Worm (Caenorhabditis elegans) whole organism, L1 larva: ENCODE results near the gene F09A5.3.

Source experiments
- C04F5.9 ChIP-seq: sonication (generic microtip); optimal IDR thresholded peaks from 2 replicates; lab custom pipeline; 2016; ENCODE audit warnings: missing genetic modification characterization, missing compliant biosample characterization
- F16B12.6 ChIP-seq: fragments of 150-350 bp; optimal IDR thresholded peaks from 2 replicates; lab custom pipeline; 2014; ENCODE audit warnings: missing biosample characterization, missing genetic modification characterization
- aly-2 ChIP-seq: fragments of 150-350 bp; optimal IDR thresholded peaks from 2 replicates; lab custom pipeline; 2014; ENCODE audit warnings: missing biosample characterization, missing genetic modification characterization
- ama-1 ChIP-seq: fragments of 150-350 bp; optimal IDR thresholded peaks from 2 replicates; lab custom pipeline; 2014
- blmp-1 ChIP-seq: fragments of 150-350 bp; optimal IDR thresholded peaks from 2 replicates; lab custom pipeline; 2014; ENCODE audit warnings: missing biosample characterization, missing genetic modification characterization
- ceh-63 ChIP-seq: fragments of 200-800 bp; sonication (Bioruptor generic); optimal IDR thresholded peaks from 2 replicates; lab custom pipeline; 2018; ENCODE audit warnings: mild to moderate bottlenecking, missing genetic modification characterization, missing compliant biosample characterization
- ces-1 ChIP-seq: fragments of 150-350 bp; optimal IDR thresholded peaks from 2 replicates; lab custom pipeline; 2014; ENCODE audit warnings: missing biosample characterization, missing genetic modification reagents, missing genetic modification characterization
- efl-1 ChIP-seq, 4 experiments: fragments of 150-350 bp; optimal IDR thresholded peaks in 3 of 4; peaks in 1 of 4; 1 replicate in 1 of 4; 2 replicates in 3 of 4; lab custom pipeline; 2014; ENCODE audit warnings: missing biosample characterization in 2 of 4, missing genetic modification characterization in 2 of 4, missing genetic modification reagents in 2 of 4
- efl-3 ChIP-seq: fragments of 200-800 bp; sonication (Bioruptor generic); optimal IDR thresholded peaks from 2 replicates; lab custom pipeline; 2018; ENCODE audit warnings: mild to moderate bottlenecking, missing genetic modification characterization, missing compliant biosample characterization
- egl-27 ChIP-seq, 2 experiments: fragments of 150-350 bp in 1 of 2; sonication (generic microtip); optimal IDR thresholded peaks; 3 replicates each; lab custom pipeline; 2017 to 2018; ENCODE audit warnings: missing biosample characterization in 2 of 2, missing genetic modification characterization in 2 of 2, missing genetic modification reagents in 2 of 2
- elt-2 ChIP-seq: sonication (generic microtip); optimal IDR thresholded peaks from 2 replicates; lab custom pipeline; 2016; ENCODE audit warnings: missing genetic modification characterization, mild to moderate bottlenecking, inconsistent platforms, missing compliant biosample characterization, missing genetic modification reagents
- elt-3 ChIP-seq, 6 experiments: fragments of 150-350 bp in 1 of 6; sonication (generic microtip); optimal IDR thresholded peaks; 2 replicates each; lab custom pipeline; 2017 to 2018; ENCODE audit warnings: missing biosample characterization in 6 of 6, missing genetic modification characterization in 6 of 6, inconsistent platforms in 1 of 6
- fkh-4 ChIP-seq: sonication (generic microtip); optimal IDR thresholded peaks from 2 replicates; lab custom pipeline; 2016; ENCODE audit warnings: missing compliant biosample characterization, missing genetic modification characterization, borderline replicate concordance
- grh-1 ChIP-seq: fragments of 200-800 bp; sonication (Bioruptor generic); IDR thresholded peaks from 2 replicates; pipeline ENCODE4 v1.3.6; 2022; ENCODE audit warnings: missing genetic modification reagents, missing genetic modification characterization, missing compliant biosample characterization
- lin-14 ChIP-seq: fragments of 200-800 bp; sonication (Bioruptor generic); optimal IDR thresholded peaks from 2 replicates; lab custom pipeline; 2018; ENCODE audit warnings: mild to moderate bottlenecking, missing genetic modification characterization, moderate library complexity, missing compliant biosample characterization
- lin-15B ChIP-seq: fragments of 150-350 bp; sonication (generic microtip); optimal IDR thresholded peaks from 3 replicates; lab custom pipeline; 2014; ENCODE audit warnings: missing biosample characterization, missing genetic modification characterization
- lin-35 ChIP-seq, 2 experiments: fragments of 150-350 bp; optimal IDR thresholded peaks; 2 replicates each; lab custom pipeline; 2014; ENCODE audit warnings: missing biosample characterization in 2 of 2, missing genetic modification characterization in 2 of 2, missing genetic modification reagents in 2 of 2
- lin-39 ChIP-seq: fragments of 150-350 bp; optimal IDR thresholded peaks from 2 replicates; lab custom pipeline; 2014; ENCODE audit warnings: missing biosample characterization, missing genetic modification reagents, missing genetic modification characterization
- lir-3 ChIP-seq: sonication (generic microtip); optimal IDR thresholded peaks from 2 replicates; lab custom pipeline; 2016; ENCODE audit warnings: mild to moderate bottlenecking, missing genetic modification characterization, moderate library complexity, missing compliant biosample characterization; ENCODE audit not compliant: poor library complexity
- mef-2 ChIP-seq: fragments of 150-350 bp; optimal IDR thresholded peaks from 2 replicates; lab custom pipeline; 2014; ENCODE audit warnings: missing biosample characterization, missing genetic modification characterization
- nhr-20 ChIP-seq: sonication (generic microtip); optimal IDR thresholded peaks from 2 replicates; lab custom pipeline; 2016; ENCODE audit warnings: mild to moderate bottlenecking, missing genetic modification characterization, missing compliant biosample characterization
- nhr-28 ChIP-seq: fragments of 150-350 bp; optimal IDR thresholded peaks from 2 replicates; lab custom pipeline; 2014; ENCODE audit warnings: missing biosample characterization, missing genetic modification characterization
- nhr-71 ChIP-seq: sonication (generic microtip); optimal IDR thresholded peaks from 2 replicates; lab custom pipeline; 2016; ENCODE audit warnings: mild to moderate bottlenecking, missing genetic modification characterization, moderate library complexity, missing compliant biosample characterization
- nhr-76 ChIP-seq: sonication (generic microtip); optimal IDR thresholded peaks from 2 replicates; lab custom pipeline; 2017; ENCODE audit warnings: missing biosample characterization, missing genetic modification characterization
- nhr-77 ChIP-seq: fragments of 150-350 bp; optimal IDR thresholded peaks from 2 replicates; lab custom pipeline; 2014; ENCODE audit warnings: missing biosample characterization, missing genetic modification characterization
- nhr-85 ChIP-seq: sonication (generic microtip); peaks from one replicate; lab custom pipeline; 2016; ENCODE audit warnings: missing genetic modification characterization, inconsistent platforms, missing compliant biosample characterization
- nhr-90 ChIP-seq: sonication (generic microtip); optimal IDR thresholded peaks from 2 replicates; lab custom pipeline; 2016; ENCODE audit warnings: mild to moderate bottlenecking, missing genetic modification characterization, missing compliant biosample characterization; ENCODE audit not compliant: poor library complexity
- snu-23 ChIP-seq: sonication (generic microtip); optimal IDR thresholded peaks from 2 replicates; lab custom pipeline; 2016; ENCODE audit warnings: missing genetic modification characterization, missing compliant biosample characterization
- tbx-2 ChIP-seq: sonication (generic microtip); optimal IDR thresholded peaks from 2 replicates; lab custom pipeline; 2016; ENCODE audit warnings: missing genetic modification characterization, missing compliant biosample characterization
- unc-130 ChIP-seq: fragments of 150-350 bp; optimal IDR thresholded peaks from 2 replicates; lab custom pipeline; 2017; ENCODE audit warnings: missing biosample characterization, missing genetic modification characterization, inconsistent platforms
- unc-30 ChIP-seq: sonication (generic microtip); optimal IDR thresholded peaks from 2 replicates; lab custom pipeline; 2017; ENCODE audit warnings: missing biosample characterization, missing genetic modification characterization
- unc-86 ChIP-seq: sonication (generic microtip); optimal IDR thresholded peaks from 2 replicates; lab custom pipeline; 2016; ENCODE audit warnings: missing genetic modification characterization, missing compliant biosample characterization
- unc-98 ChIP-seq: fragments of 200-800 bp; sonication (Bioruptor generic); IDR thresholded peaks from 2 replicates; pipeline ENCODE4 v1.3.6; 2022; ENCODE audit warnings: missing genetic modification characterization, missing compliant biosample characterization
- ztf-11 ChIP-seq, 2 experiments: sonication (generic microtip); optimal IDR thresholded peaks; 2 replicates each; lab custom pipeline; 2016 to 2017; ENCODE audit warnings: missing genetic modification characterization in 2 of 2, missing biosample characterization in 1 of 2, missing compliant biosample characterization in 1 of 2

F09A5.3 gene

ce11 chrX:13158487-13158886 is 17.1 kb downstream of the F09A5.3 start:
- no peak for TF ChIP-seq ama-1 (lab: Kevin White, UChicago)
- peak; percentile 11 for TF ChIP-seq lin-14

DNA sequence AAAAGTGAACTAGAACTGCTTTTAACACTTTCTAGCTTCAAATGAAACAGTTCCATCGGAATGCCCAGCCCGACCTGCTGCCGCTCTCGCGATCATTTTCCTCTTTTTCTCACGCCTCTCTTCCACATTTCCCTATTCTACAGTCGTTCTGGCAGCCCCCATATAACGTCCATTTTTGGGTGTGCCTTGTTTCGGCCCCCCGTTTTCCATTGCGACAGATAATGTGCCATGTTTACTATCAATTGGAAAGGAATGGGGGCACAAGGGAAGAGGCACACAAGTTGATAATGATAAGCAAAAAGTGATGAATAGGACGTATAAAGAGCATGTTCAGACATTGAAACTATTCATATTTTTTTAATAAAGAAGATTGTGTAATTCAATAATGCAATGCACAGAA is 17.6 kb downstream of the F09A5.3 start:
- no peak for TF ChIP-seq C04F5.9 (tag; lab: Kevin White, UChicago)
- TF ChIP-seq unc-86 (tag; lab: Kevin White, UChicago), result no peak
- no peak for TF ChIP-seq mef-2 (tag; lab: Kevin White, UChicago)
- no peak for TF ChIP-seq fkh-4 (tag; lab: Kevin White, UChicago)
- TF ChIP-seq ztf-11 (tag; optimal IDR thresholded peaks at IDR 0.05; lab: Kevin White, UChicago), result peak in 1 of 2 experiments; percentile 4
- TF ChIP-seq elt-3 (tag; optimal IDR thresholded peaks at IDR 0.05; lab: Kevin White, UChicago), result peak in 1 of 6 experiments; percentile 1
- peak; percentile 30 for TF ChIP-seq nhr-90 (tag; lab: Kevin White, UChicago)
- TF ChIP-seq egl-27 (tag; optimal IDR thresholded peaks at IDR 0.05; lab: Kevin White, UChicago), result no peak
- no peak for TF ChIP-seq unc-30 (tag; lab: Kevin White, UChicago)
- TF ChIP-seq lin-39 (tag; lab: Kevin White, UChicago), result no peak
- TF ChIP-seq lin-35 (GFP tag; optimal IDR thresholded peaks at IDR 0.05; lab: Kevin White, UChicago), result peak in 1 of 2 experiments; percentile 53
- TF ChIP-seq lin-15B (tag; lab: Kevin White, UChicago), result no peak
- no peak for TF ChIP-seq ama-1 (lab: Kevin White, UChicago)
- peak; percentile 2 for TF ChIP-seq snu-23 (GFP tag; lab: Kevin White, UChicago)
- no peak for TF ChIP-seq lir-3 (tag; lab: Kevin White, UChicago)
- peak; percentile 55 for TF ChIP-seq lin-14
- peak; percentile 19 for TF ChIP-seq nhr-71 (tag; lab: Kevin White, UChicago)
- TF ChIP-seq nhr-20 (tag; lab: Kevin White, UChicago), result peak; percentile 44
- TF ChIP-seq grh-1 (GFP tag; lab: Robert Waterston, UW), result no peak
- TF ChIP-seq aly-2, result no peak
- TF ChIP-seq elt-2, result peak; percentile 94
- TF ChIP-seq efl-3 (GFP tag; lab: Kevin White, UChicago), result no peak
- no peak for TF ChIP-seq nhr-76 (tag; lab: Kevin White, UChicago)
- no peak for TF ChIP-seq nhr-28 (tag; lab: Kevin White, UChicago)
- TF ChIP-seq unc-130 (tag; lab: Kevin White, UChicago), result no peak
- no peak for TF ChIP-seq unc-98 (GFP tag; lab: Robert Waterston, UW)
- peak; percentile 60 for TF ChIP-seq nhr-85

DNA sequence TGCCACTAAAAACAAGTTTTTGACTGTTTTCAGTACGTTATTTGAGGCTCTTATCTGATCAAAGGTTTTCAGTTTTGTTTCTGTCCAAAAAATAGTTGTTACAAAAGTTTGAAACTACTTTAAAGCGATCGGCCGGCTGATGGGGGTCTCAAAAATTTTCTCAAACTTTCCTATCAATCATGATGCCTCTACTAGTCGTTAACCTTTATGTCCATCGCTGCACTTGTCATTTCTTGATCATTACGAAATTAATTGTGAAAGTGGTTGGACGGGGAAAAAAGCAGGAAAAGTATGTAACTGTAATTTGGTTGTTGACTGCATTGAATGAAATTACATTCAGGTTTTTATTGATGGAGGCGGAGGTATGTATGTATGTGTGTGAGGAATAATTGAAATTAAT is 18.5 kb downstream of the F09A5.3 start:
- TF ChIP-seq C04F5.9 (tag; lab: Kevin White, UChicago) (no peak), efl-1 (optimal IDR thresholded peaks at IDR 0.05; lab: Kevin White, UChicago) (no peak), efl-1 (GFP tag; optimal IDR thresholded peaks at IDR 0.05 in 1 of 2; lab: Kevin White, UChicago) (peak in 1 of 2 experiments; percentile 90), blmp-1 (tag; lab: Kevin White, UChicago) (peak; percentile 14), nhr-85 (peak; percentile 83)

- no peak for TF ChIP-seq F16B12.6 (tag; lab: Kevin White, UChicago)
- no peak for TF ChIP-seq efl-1 (optimal IDR thresholded peaks at IDR 0.05; lab: Kevin White, UChicago)
- peak in 1 of 2 experiments; percentile 64 for TF ChIP-seq efl-1 (GFP tag; optimal IDR thresholded peaks at IDR 0.05 in 1 of 2; lab: Kevin White, UChicago)
Observed at ce11 chrX:13161778-13162177, 20.4 kb downstream of the F09A5.3 start.

- TF ChIP-seq nhr-20 (tag; lab: Kevin White, UChicago) (peak; percentile 8), tbx-2 (peak; percentile 39), lin-35 (GFP tag; optimal IDR thresholded peaks at IDR 0.05; lab: Kevin White, UChicago) (peak in 1 of 2 experiments; percentile 10), lin-14 (peak; percentile 26), nhr-77 (tag; lab: Kevin White, UChicago) (peak; percentile 34), ces-1 (GFP tag; lab: Kevin White, UChicago) (no peak), elt-2 (peak; percentile 32), nhr-85 (peak; percentile 26), ceh-63 (GFP tag; lab: Kevin White, UChicago) (no peak)
- TF ChIP-seq, all 84 proteins: peak for 7
Observed at ce11 chrX:13162351-13163038, 21.1 kb downstream of the F09A5.3 start.
